Worm (Caenorhabditis elegans) whole organism, L4 larva: ENCODE results near the gene F11A5.15.

Experiments
- D1046.2 ChIP-seq: fragments of 200-800 bp; sonication (Bioruptor generic); IDR thresholded peaks from 2 replicates; pipeline ENCODE4 v1.3.6; 2022; ENCODE audit warnings: missing genetic modification characterization, missing compliant biosample characterization
- ces-1 ChIP-seq: fragments of 150-350 bp; sonication (generic microtip); optimal IDR thresholded peaks from 4 replicates; lab custom pipeline; 2014; ENCODE audit warnings: missing biosample characterization, missing genetic modification reagents, missing genetic modification characterization
- dmd-8 ChIP-seq: fragments of 200-800 bp; sonication (Bioruptor generic); IDR thresholded peaks from 2 replicates; pipeline ENCODE4 v1.3.6; 2022; ENCODE audit warnings: missing genetic modification characterization, missing compliant biosample characterization
- lin-13 ChIP-seq: fragments of 150-350 bp; optimal IDR thresholded peaks from 2 replicates; lab custom pipeline; 2014; ENCODE audit warnings: missing biosample characterization, missing genetic modification reagents, missing genetic modification characterization
- lin-39 ChIP-seq: fragments of 150-350 bp; optimal IDR thresholded peaks from 2 replicates; lab custom pipeline; 2014; ENCODE audit warnings: missing biosample characterization, missing genetic modification reagents, missing genetic modification characterization
- lsy-2 ChIP-seq, 2 experiments: fragments of 150-350 bp in 1 of 2; sonication (generic microtip) in 1 of 2; optimal IDR thresholded peaks; 2 replicates each; lab custom pipeline; 2014 to 2017; ENCODE audit warnings: missing biosample characterization in 2 of 2, missing genetic modification characterization in 2 of 2
- nhr-111 ChIP-seq: fragments of 200-800 bp; sonication (Bioruptor generic); optimal IDR thresholded peaks from 2 replicates; lab custom pipeline; 2018; ENCODE audit warnings: mild to moderate bottlenecking, missing genetic modification characterization, missing compliant biosample characterization
- nhr-237 ChIP-seq: sonication (generic microtip); optimal IDR thresholded peaks from 2 replicates; lab custom pipeline; 2017; ENCODE audit warnings: missing biosample characterization, missing genetic modification characterization
- nhr-76 ChIP-seq: fragments of 150-350 bp; optimal IDR thresholded peaks from 2 replicates; lab custom pipeline; 2014; ENCODE audit warnings: missing biosample characterization, missing genetic modification characterization
- pqm-1 ChIP-seq: sonication (generic microtip); optimal IDR thresholded peaks from 2 replicates; lab custom pipeline; 2017; ENCODE audit warnings: missing biosample characterization, missing genetic modification characterization

DNA sequence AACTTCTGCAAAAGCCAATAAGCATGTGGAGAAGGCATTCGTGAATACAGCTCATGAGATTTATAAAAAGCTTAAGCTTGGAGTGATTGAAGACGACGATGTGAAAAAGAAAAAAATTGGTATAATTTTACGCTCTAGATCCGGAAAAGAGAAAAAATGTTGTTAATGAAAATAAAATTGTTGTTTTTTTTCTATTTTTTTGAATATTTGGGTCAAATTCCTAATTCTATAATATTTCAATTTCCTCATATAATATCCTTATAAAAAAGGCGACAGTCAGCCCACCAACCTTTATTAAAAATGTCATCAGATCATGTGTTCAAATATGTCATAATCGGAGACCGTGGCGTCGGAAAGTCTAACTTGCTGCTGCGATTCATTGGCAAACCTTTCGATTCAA lies 23.0 kb downstream of the F11A5.15 start, which contains the start of gene rabr-3:
- no peak for TF ChIP-seq nhr-237 (tag; lab: Kevin White, UChicago)
- TF ChIP-seq D1046.2 (GFP tag; lab: Robert Waterston, UW): no peak
- TF ChIP-seq lin-39 (tag; lab: Kevin White, UChicago): no peak
- no peak for TF ChIP-seq pqm-1 (tag; lab: Kevin White, UChicago)
- TF ChIP-seq lin-13 (GFP tag; lab: Kevin White, UChicago): no peak
- no peak for TF ChIP-seq ces-1 (GFP tag; lab: Kevin White, UChicago)
- no peak for TF ChIP-seq nhr-111 (GFP tag; lab: Kevin White, UChicago)
- TF ChIP-seq lsy-2 (tag; optimal IDR thresholded peaks at IDR 0.05; lab: Kevin White, UChicago): no peak
- TF ChIP-seq nhr-76 (tag; lab: Kevin White, UChicago): no peak
- TF ChIP-seq dmd-8 (GFP tag; lab: Robert Waterston, UW): no peak
